Worm (Caenorhabditis elegans) whole organism, L4 larva: ENCODE data around the gene dex-1.

Source experiments
- nhr-237 ChIP-seq: sonication (generic microtip); optimal IDR thresholded peaks from 2 replicates; lab custom pipeline; 2017; ENCODE audit warnings: missing biosample characterization, missing genetic modification characterization
- pha-4 ChIP-seq, 2 experiments: fragments of 150-350 bp in 1 of 2; fragments of 200-800 bp in 1 of 2; sonication (Bioruptor generic) in 1 of 2; IDR thresholded peaks in 1 of 2; optimal IDR thresholded peaks in 1 of 2; 2 replicates each; pipeline versions ENCODE4 v1.3.6 to Lab custom; 2014 to 2022; ENCODE audit warnings: missing genetic modification characterization in 2 of 2, missing genetic modification reagents in 2 of 2, missing biosample characterization in 1 of 2, missing compliant biosample characterization in 1 of 2

ce11 chrIII:5550844-5551243, 24.9 kb downstream of the dex-1 start:
- TF ChIP-seq nhr-237 (tag; lab: Kevin White, UChicago) (no peak), pha-4 (GFP tag; IDR thresholded peaks at IDR 0.05; lab: Robert Waterston, UW) (no peak), pha-4 (tag; optimal IDR thresholded peaks at IDR 0.05; lab: Kevin White, UChicago) (no peak)
